Worm (Caenorhabditis elegans) whole organism, L3 larva: Measurements from ENCODE around the gene top-2.

Source experiments
- ZK546.5 ChIP-seq: sonication (generic microtip); optimal IDR thresholded peaks from 2 replicates; lab custom pipeline; 2017; ENCODE audit warnings: missing biosample characterization, missing genetic modification characterization
- ama-1 ChIP-seq: fragments of 150-350 bp; optimal IDR thresholded peaks from 2 replicates; lab custom pipeline; 2018
- ceh-82 ChIP-seq: fragments of 150-350 bp; optimal IDR thresholded peaks from 2 replicates; lab custom pipeline; 2014; ENCODE audit warnings: missing biosample characterization, missing genetic modification characterization
- elt-1 ChIP-seq: fragments of 150-350 bp; optimal IDR thresholded peaks from 2 replicates; lab custom pipeline; 2014; ENCODE audit warnings: missing biosample characterization, missing genetic modification characterization
- elt-2 ChIP-seq: sonication (generic microtip); optimal IDR thresholded peaks from 2 replicates; lab custom pipeline; 2016; ENCODE audit warnings: missing genetic modification reagents, mild to moderate bottlenecking, missing genetic modification characterization, missing compliant biosample characterization
- fos-1 ChIP-seq: fragments of 150-350 bp; optimal IDR thresholded peaks from 2 replicates; lab custom pipeline; 2014; ENCODE audit warnings: missing biosample characterization, missing genetic modification characterization
- jun-1 ChIP-seq: fragments of 150-350 bp; optimal IDR thresholded peaks from 2 replicates; lab custom pipeline; 2014; ENCODE audit warnings: missing biosample characterization, missing genetic modification reagents, missing genetic modification characterization
- mml-1 ChIP-seq: fragments of 150-350 bp; sonication (generic microtip); optimal IDR thresholded peaks from 3 replicates; lab custom pipeline; 2014; ENCODE audit warnings: missing biosample characterization, missing genetic modification characterization
- nhr-11 ChIP-seq: fragments of 150-350 bp; optimal IDR thresholded peaks from 2 replicates; lab custom pipeline; 2014; ENCODE audit warnings: missing biosample characterization, missing genetic modification characterization
- nhr-237 ChIP-seq: fragments of 150-350 bp; optimal IDR thresholded peaks from 2 replicates; lab custom pipeline; 2014; ENCODE audit warnings: missing biosample characterization, missing genetic modification characterization
- snpc-4 ChIP-seq: fragments of 150-350 bp; optimal IDR thresholded peaks from 2 replicates; lab custom pipeline; 2014; ENCODE audit warnings: missing biosample characterization, missing genetic modification characterization
- unc-62 ChIP-seq: fragments of 150-350 bp; sonication (generic microtip); optimal IDR thresholded peaks from 4 replicates; lab custom pipeline; 2014; ENCODE audit warnings: missing biosample characterization, missing genetic modification reagents, missing genetic modification characterization
- ztf-11 ChIP-seq: fragments of 150-350 bp; optimal IDR thresholded peaks from 2 replicates; lab custom pipeline; 2014; ENCODE audit warnings: missing biosample characterization, missing genetic modification characterization

ce11 chrII:11843441-11843840 lies 31.5 kb upstream of the top-2 start:
- no peak for TF ChIP-seq unc-62
- TF ChIP-seq snpc-4: no peak
- no peak for TF ChIP-seq nhr-237 (tag; lab: Kevin White, UChicago)
- no peak for TF ChIP-seq nhr-11 (tag; lab: Kevin White, UChicago)
- no peak for TF ChIP-seq jun-1 (tag; lab: Kevin White, UChicago)
- no peak for TF ChIP-seq elt-2 (tag; lab: Kevin White, UChicago)
- TF ChIP-seq ZK546.5 (tag; lab: Kevin White, UChicago): no peak
- no peak for TF ChIP-seq ztf-11 (tag; lab: Kevin White, UChicago)
- no peak for TF ChIP-seq fos-1 (tag; lab: Kevin White, UChicago)
- no peak for TF ChIP-seq ceh-82 (tag; lab: Kevin White, UChicago)
- TF ChIP-seq mml-1: no peak
- TF ChIP-seq ama-1 (lab: Kevin White, UChicago): peak; percentile 21
- no peak for TF ChIP-seq elt-1 (tag; lab: Kevin White, UChicago)
